Worm (Caenorhabditis elegans): ENCODE results near the gene T22D1.5.
A peak's percentile ranks its signal among the peaks of the same experiment; 100 is the strongest.

T22D1.5 gene

DNA sequence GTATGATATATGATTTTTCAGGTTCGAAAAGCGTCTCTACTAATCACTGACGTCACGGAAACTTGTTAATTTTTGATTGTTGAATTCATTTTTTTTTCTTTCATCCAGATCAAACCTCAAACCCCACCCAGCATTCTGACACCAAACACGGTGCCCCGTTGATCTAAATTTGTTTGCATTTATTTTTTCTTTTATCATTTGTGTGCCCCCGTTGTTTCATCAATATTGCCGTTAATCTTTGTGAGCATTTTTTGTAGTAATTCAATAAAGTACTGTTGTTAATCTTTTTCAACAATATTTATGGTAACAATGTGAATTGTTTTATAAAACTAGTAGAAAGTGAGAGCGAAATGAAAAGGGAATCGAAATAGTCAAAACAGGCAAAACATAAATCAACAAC is 13.1 kb downstream of the T22D1.5 start:
- peak; percentile 70; the same call in 1 of the 2 replicates for TF ChIP-seq Y56A3A.18 (GFP tag; IDR thresholded peaks at IDR 0.05)
- TF ChIP-seq hrde-1 (tag; optimal IDR thresholded peaks at IDR 0.05; ENCODE audit: borderline replicate concordance) = peak; percentile 25
- no peak for TF ChIP-seq rec-8 (tag; optimal IDR thresholded peaks at IDR 0.05)
- TF ChIP-seq snpc-4 (GFP tag; optimal IDR thresholded peaks at IDR 0.05) = no peak
- TF ChIP-seq snpc-4 (tag; optimal IDR thresholded peaks at IDR 0.05) = peak in 2 of 4 experiments; percentile 35 to 56
- TF ChIP-seq lag-1 (GFP tag; IDR thresholded peaks at IDR 0.05) = no peak
- TF ChIP-seq ceh-58 (GFP tag; IDR thresholded peaks at IDR 0.05) = no peak
- TF ChIP-seq die-1 (tag; optimal IDR thresholded peaks at IDR 0.05) = no peak
- TF ChIP-seq lin-26 (GFP tag; IDR thresholded peaks at IDR 0.05) = 0 out of 2 replicates have a peak, but pooled peaks have one; percentile 49
- TF ChIP-seq D2030.7 (GFP tag; IDR thresholded peaks at IDR 0.05) = no peak
- no peak for TF ChIP-seq cebp-1 (GFP tag; IDR thresholded peaks at IDR 0.05)
- peak; percentile 5 for TF ChIP-seq cebp-1 (tag; optimal IDR thresholded peaks at IDR 0.05)
- TF ChIP-seq hmg-20 (GFP tag; IDR thresholded peaks at IDR 0.05) = no peak
- TF ChIP-seq F49E8.2 (tag; optimal IDR thresholded peaks at IDR 0.05; ENCODE audit: insufficient read depth) = peak; percentile 4
- no peak for TF ChIP-seq ama-1 (optimal IDR thresholded peaks at IDR 0.05)
- peak in 1 of 2 experiments; percentile 32 for TF ChIP-seq ama-1 (GFP tag; optimal IDR thresholded peaks at IDR 0.05)
- no peak for TF ChIP-seq rcor-1 (GFP tag; IDR thresholded peaks at IDR 0.05)
- no peak for TF ChIP-seq unc-130 (GFP tag; optimal IDR thresholded peaks at IDR 0.05)
- TF ChIP-seq Y53G8AR.9 (GFP tag; conservative IDR thresholded peaks at IDR 0.05) = 0 out of 2 replicates have a peak, but pooled peaks have one; percentile 57
- 0 out of 2 replicates have a peak, but pooled peaks have one; percentile 55 for TF ChIP-seq madf-3 (GFP tag; IDR thresholded peaks at IDR 0.05)
- no peak for TF ChIP-seq attf-5 (GFP tag; optimal IDR thresholded peaks at IDR 0.05)
- peak; percentile 47 for TF ChIP-seq snpc-1.1 (tag; optimal IDR thresholded peaks at IDR 0.05; ENCODE audit: insufficient read depth)
- TF ChIP-seq rpc-1 (optimal IDR thresholded peaks at IDR 0.05) = no peak
- no peak for TF ChIP-seq rpc-1 (tag; optimal IDR thresholded peaks at IDR 0.05)
- no peak for TF ChIP-seq aptf-3 (GFP tag; IDR thresholded peaks at IDR 0.05)
- TF ChIP-seq K12H6.12 (tag; optimal IDR thresholded peaks at IDR 0.05) = no peak
- TF ChIP-seq him-1 (tag; optimal IDR thresholded peaks at IDR 0.05) = peak; percentile 64
- TF ChIP-seq F33H1.4 (GFP tag; IDR thresholded peaks at IDR 0.05) = 0 out of 2 replicates have a peak, but pooled peaks have one; percentile 20
- TF ChIP-seq ceh-100 (GFP tag; IDR thresholded peaks at IDR 0.05) = no peak
- no peak for TF ChIP-seq ZK185.1 (tag; optimal IDR thresholded peaks at IDR 0.05; ENCODE audit: poor library complexity, severe bottlenecking)
- TF ChIP-seq let-526 (GFP tag; IDR thresholded peaks at IDR 0.05) = no peak
- no peak for TF ChIP-seq ztf-18 (tag; optimal IDR thresholded peaks at IDR 0.05)
- TF ChIP-seq hmg-1.2 (GFP tag; IDR thresholded peaks at IDR 0.05) = peak; percentile 28; the same call in 1 of the 2 replicates
- TF ChIP-seq hlh-26 (GFP tag; conservative IDR thresholded peaks at IDR 0.05) = no peak

DNA sequence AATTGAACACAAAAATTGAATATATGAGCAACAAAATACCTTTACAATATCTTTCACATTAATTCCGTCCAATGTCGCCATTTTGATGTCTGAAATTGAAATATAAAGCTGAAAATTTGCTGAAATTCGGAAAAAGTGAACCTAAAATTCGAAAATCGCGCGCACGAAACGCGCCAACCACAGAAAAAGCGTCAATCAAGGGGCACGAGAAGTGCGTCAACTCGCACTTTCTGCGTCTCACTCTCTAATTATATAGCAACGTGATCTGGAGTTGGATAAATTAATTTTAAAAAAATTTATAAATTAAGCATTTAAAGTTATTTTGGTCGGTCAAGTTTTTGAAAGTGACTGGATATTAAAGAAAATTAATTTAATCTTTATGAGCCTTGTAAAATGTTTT is 15.6 kb downstream of the T22D1.5 start, which contains the start of gene ruvb-2:
Gene ruvb-2, minus strand, starts transcription at position 89 of the 400 bp plus-strand sequence.
- TF ChIP-seq F57C9.4 (tag; optimal IDR thresholded peaks at IDR 0.05) (no peak), B0336.3 (GFP tag; IDR thresholded peaks at IDR 0.05) (no peak; the same call in 1 of the 2 replicates), tbp1 (GFP tag; optimal IDR thresholded peaks at IDR 0.05) (peak; percentile 70), him-1 (tag; optimal IDR thresholded peaks at IDR 0.05) (peak; percentile 66), F49E8.2 (tag; optimal IDR thresholded peaks at IDR 0.05; ENCODE audit: insufficient read depth) (no peak), attf-3 (GFP tag; conservative IDR thresholded peaks at IDR 0.05) (peak; percentile 65; the same call in 1 of the 2 replicates), ceh-58 (GFP tag; IDR thresholded peaks at IDR 0.05) (no peak), pha-4 (tag; optimal IDR thresholded peaks at IDR 0.05) (peak; percentile 49), ceh-27 (GFP tag; optimal IDR thresholded peaks at IDR 0.05) (no peak), xnd-1 (tag; optimal IDR thresholded peaks at IDR 0.05) (peak; percentile 23), F57A8.1 (GFP tag; optimal IDR thresholded peaks at IDR 0.05) (no peak), lir-1 (GFP tag; conservative IDR thresholded peaks at IDR 0.05) (0 out of 2 replicates have a peak, but pooled peaks have one; percentile 31), D2030.7 (GFP tag; IDR thresholded peaks at IDR 0.05) (peak; percentile 51; the same call in 1 of the 2 replicates), repo-1 (tag; optimal IDR thresholded peaks at IDR 0.05) (no peak), ceh-100 (GFP tag; IDR thresholded peaks at IDR 0.05) (peak; percentile 26; the same call in 1 of the 2 replicates), attf-5 (GFP tag; optimal IDR thresholded peaks at IDR 0.05) (peak; percentile 97), fkh-3 (tag; optimal IDR thresholded peaks at IDR 0.05) (no peak), Y79H2A.3 (GFP tag; conservative IDR thresholded peaks at IDR 0.05) (no peak), Y53G8AR.9 (GFP tag; conservative IDR thresholded peaks at IDR 0.05) (peak; percentile 62), rpc-1 (optimal IDR thresholded peaks at IDR 0.05) (no peak), rpc-1 (tag; optimal IDR thresholded peaks at IDR 0.05) (no peak), pbrm-1 (GFP tag; IDR thresholded peaks at IDR 0.05) (peak; percentile 70; the same call in 1 of the 2 replicates), ztf-26 (tag; optimal IDR thresholded peaks at IDR 0.05) (peak; percentile 17)
